Worm (Caenorhabditis elegans) whole organism, L4 larva: ENCODE results near the gene tofu-6.

Source experiments
- ama-1 ChIP-seq: fragments of 150-350 bp; optimal IDR thresholded peaks from 2 replicates; lab custom pipeline; 2014; ENCODE audit warnings: inconsistent platforms, mixed read lengths
- ceh-20 ChIP-seq: fragments of 200-800 bp; sonication (Bioruptor generic); IDR thresholded peaks from 2 replicates; pipeline ENCODE4 v1.3.6; 2022; ENCODE audit warnings: missing genetic modification reagents, missing genetic modification characterization, missing compliant biosample characterization
- ceh-32 ChIP-seq: sonication (generic microtip); optimal IDR thresholded peaks from 2 replicates; lab custom pipeline; 2016; ENCODE audit warnings: mild to moderate bottlenecking, missing genetic modification characterization, missing compliant biosample characterization; ENCODE audit not compliant: poor library complexity
- ceh-62 ChIP-seq: sonication (generic microtip); optimal IDR thresholded peaks from 2 replicates; lab custom pipeline; 2017; ENCODE audit warnings: missing biosample characterization, missing genetic modification characterization
- dmd-6 ChIP-seq: fragments of 200-800 bp; sonication (Bioruptor generic); IDR thresholded peaks from 2 replicates; pipeline ENCODE4 v1.3.6; 2022; ENCODE audit warnings: missing genetic modification reagents, missing genetic modification characterization, missing compliant biosample characterization
- egl-27 ChIP-seq: sonication (generic microtip); optimal IDR thresholded peaks from 3 replicates; lab custom pipeline; 2017; ENCODE audit warnings: missing biosample characterization, missing genetic modification reagents, missing genetic modification characterization
- nhr-28 ChIP-seq: fragments of 150-350 bp; optimal IDR thresholded peaks from 2 replicates; lab custom pipeline; 2014; ENCODE audit warnings: missing biosample characterization, missing genetic modification characterization
- nhr-76 ChIP-seq: fragments of 150-350 bp; optimal IDR thresholded peaks from 2 replicates; lab custom pipeline; 2014; ENCODE audit warnings: missing biosample characterization, missing genetic modification characterization
- snpc-1.2 ChIP-seq: fragments of 200-800 bp; sonication (Bioruptor generic); IDR thresholded peaks from 2 replicates; pipeline ENCODE4 v1.3.6; 2022; ENCODE audit warnings: missing genetic modification reagents, missing genetic modification characterization, missing compliant biosample characterization
- snpc-4 ChIP-seq: fragments of 150-350 bp; optimal IDR thresholded peaks from 2 replicates; lab custom pipeline; 2014; ENCODE audit warnings: missing biosample characterization, missing genetic modification characterization

DNA sequence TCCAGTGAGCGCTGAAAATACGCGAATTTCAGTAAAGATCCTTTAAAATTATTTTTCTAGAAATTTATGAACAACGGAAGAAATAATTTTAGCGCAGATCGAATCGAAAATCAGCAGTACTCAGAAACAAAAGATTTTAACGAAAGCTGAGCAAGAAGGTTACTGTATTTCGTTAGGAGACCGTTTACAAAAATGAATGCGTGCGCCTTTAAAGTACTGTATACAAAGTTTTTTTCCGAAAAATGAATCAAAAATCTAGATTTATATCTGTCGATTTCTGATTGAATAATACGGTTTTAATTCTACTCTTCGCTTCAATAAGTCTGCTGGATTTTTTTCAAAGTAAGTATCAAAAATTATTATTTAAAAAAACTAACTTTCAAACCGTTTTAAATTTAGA, 7.0 kb upstream of the tofu-6 start, which contains the start of the genes EEED8.14 and EEED8.3:
- no peak for TF ChIP-seq dmd-6 (GFP tag; lab: Robert Waterston, UW)
- TF ChIP-seq ceh-32 (tag; lab: Kevin White, UChicago) = no peak
- TF ChIP-seq nhr-76 (tag; lab: Kevin White, UChicago) = no peak
- no peak for TF ChIP-seq nhr-28 (tag; lab: Kevin White, UChicago)
- TF ChIP-seq ceh-20 (GFP tag; lab: Robert Waterston, UW) = no peak
- no peak for TF ChIP-seq ceh-62 (tag; lab: Kevin White, UChicago)
- no peak for TF ChIP-seq snpc-4 (tag; lab: Kevin White, UChicago)
- no peak for TF ChIP-seq ama-1 (lab: Kevin White, UChicago)
- no peak for TF ChIP-seq snpc-1.2 (GFP tag; lab: Robert Waterston, UW)
- TF ChIP-seq egl-27 (tag; lab: Kevin White, UChicago) = no peak
